Worm (Caenorhabditis elegans) whole organism, mixed stage, embryonic: ENCODE measurements around the gene acl-8.

Source experiments
- blmp-1 ChIP-seq: fragments of 150-350 bp; optimal IDR thresholded peaks from 2 replicates; lab custom pipeline; 2014; ENCODE audit warnings: missing biosample characterization, missing genetic modification characterization
- ceh-43 ChIP-seq: fragments of 200-800 bp; sonication (Bioruptor generic); optimal IDR thresholded peaks from 2 replicates; lab custom pipeline; 2018; ENCODE audit warnings: mild to moderate bottlenecking, missing genetic modification characterization, moderate library complexity, missing compliant biosample characterization
- ces-1 ChIP-seq: fragments of 150-350 bp; optimal IDR thresholded peaks from 2 replicates; lab custom pipeline; 2014; ENCODE audit warnings: missing biosample characterization, missing genetic modification reagents, missing genetic modification characterization
- lin-13 ChIP-seq: fragments of 150-350 bp; optimal IDR thresholded peaks from 2 replicates; lab custom pipeline; 2014; ENCODE audit warnings: missing biosample characterization, missing genetic modification characterization
- nhr-76 ChIP-seq: sonication (generic microtip); optimal IDR thresholded peaks from 2 replicates; lab custom pipeline; 2017; ENCODE audit warnings: missing biosample characterization, missing genetic modification characterization
- pha-4 ChIP-seq: fragments of 150-350 bp; optimal IDR thresholded peaks from 2 replicates; lab custom pipeline; 2018; ENCODE audit warnings: missing biosample characterization, missing genetic modification reagents, missing genetic modification characterization
- snpc-4 ChIP-seq: fragments of 150-350 bp; optimal IDR thresholded peaks from 2 replicates; lab custom pipeline; 2014; ENCODE audit warnings: missing biosample characterization, missing genetic modification characterization
- unc-62 ChIP-seq: fragments of 150-350 bp; optimal IDR thresholded peaks from 2 replicates; lab custom pipeline; 2014; ENCODE audit warnings: missing biosample characterization, missing genetic modification reagents, missing genetic modification characterization
- ztf-11 ChIP-seq: fragments of 150-350 bp; optimal IDR thresholded peaks from 2 replicates; lab custom pipeline; 2014; ENCODE audit warnings: missing biosample characterization, missing genetic modification characterization

- TF ChIP-seq nhr-76 (no peak), blmp-1 (tag; lab: Kevin White, UChicago) (no peak), ceh-43 (GFP tag; lab: Kevin White, UChicago) (no peak), ztf-11 (tag; lab: Kevin White, UChicago) (no peak), lin-13 (tag; lab: Kevin White, UChicago) (no peak), snpc-4 (tag; lab: Kevin White, UChicago) (no peak), pha-4 (tag; lab: Kevin White, UChicago) (no peak), ces-1 (GFP tag; lab: Kevin White, UChicago) (no peak), unc-62 (GFP tag; lab: Kevin White, UChicago) (no peak)
These were observed 47.8 kb downstream of the acl-8 start for ce11 chrV:6498441-6498840.
